ENCODE assay signal across 1 fruit fly cellular context in the genomic region with DNA sequence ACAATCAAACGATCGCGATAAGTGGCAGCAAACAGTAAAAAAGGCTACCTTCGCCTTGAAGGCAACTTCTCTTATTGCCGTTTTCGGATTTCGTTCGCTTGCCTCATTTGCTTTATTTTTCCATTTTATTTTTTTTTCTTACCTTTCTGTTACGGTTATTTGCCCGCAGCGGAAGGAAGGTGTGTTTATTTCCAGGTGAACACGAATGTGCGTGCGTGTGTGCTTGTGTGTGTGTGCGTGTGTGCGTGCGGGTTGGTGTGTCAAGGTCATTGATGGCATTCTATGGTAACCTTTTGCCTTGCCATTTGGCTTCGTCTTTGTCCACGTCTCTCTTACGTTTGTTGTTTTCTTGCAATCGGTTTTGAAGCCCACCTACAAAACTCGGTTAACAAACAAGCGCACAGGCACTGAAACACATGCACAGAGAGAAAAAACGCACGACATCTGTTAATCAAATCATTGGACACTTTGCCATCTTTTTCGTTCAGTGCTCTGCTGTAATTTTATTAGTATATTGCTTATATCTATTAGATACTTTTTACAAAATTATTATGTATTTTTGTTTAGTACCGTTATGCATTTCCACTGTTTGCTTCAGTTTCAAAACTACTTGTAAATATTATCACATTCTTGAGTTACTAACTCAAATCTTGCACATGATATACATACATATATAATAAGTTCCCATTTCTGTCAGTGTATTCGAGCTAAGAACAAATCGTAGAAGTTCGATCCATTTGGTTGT.
TF ChIP-seq lines count a peak whose summit lies in the region.

No protein-coding gene starts in this region.

TF ChIP-seq in whole organism, embryonic, 481 proteins besides CTCF, POLR2A, EP300 and RAD21 (continued from another document and continues in another):
- TF ChIP-seq CG1832 (GFP tag; optimal IDR thresholded peaks at IDR 0.05; lab: Kevin White, UChicago) (no peak), corto (GFP tag; optimal IDR thresholded peaks at IDR 0.05; lab: Kevin White, UChicago) (no peak), Mes4 (GFP tag; optimal IDR thresholded peaks at IDR 0.05; lab: Kevin White, UChicago) (no peak), fd64A (GFP tag; optimal IDR thresholded peaks at IDR 0.05; lab: Kevin White, UChicago) (no peak), Hey (tag; optimal IDR thresholded peaks at IDR 0.05; lab: Kevin White, UChicago) (no peak), pho (GFP tag; optimal IDR thresholded peaks at IDR 0.05; lab: Kevin White, UChicago) (no peak), CG10565 (GFP tag; optimal IDR thresholded peaks at IDR 0.05; lab: Kevin White, UChicago) (no peak), CG17568 (GFP tag; optimal IDR thresholded peaks at IDR 0.05; lab: Kevin White, UChicago) (peak; percentile 23), MESR4 (GFP tag; optimal IDR thresholded peaks at IDR 0.05; lab: Kevin White, UChicago) (no peak), CG4328 (GFP tag; optimal IDR thresholded peaks at IDR 0.05; lab: Kevin White, UChicago) (no peak), CG7987 (GFP tag; optimal IDR thresholded peaks at IDR 0.05; lab: Kevin White, UChicago) (no peak), CG1602 (GFP tag; optimal IDR thresholded peaks at IDR 0.05; lab: Kevin White, UChicago) (peak; percentile 56), Ptx1 (GFP tag; IDR thresholded peaks at IDR 0.05; lab: Robert Waterston, UW) (peak; percentile 66), org-1 (GFP tag; optimal IDR thresholded peaks at IDR 0.05; lab: Kevin White, UChicago) (peak; percentile 35), E2f2 (GFP tag; IDR thresholded peaks at IDR 0.05; lab: Robert Waterston, UW) (no peak), gfzf (GFP tag; optimal IDR thresholded peaks at IDR 0.05; lab: Kevin White, UChicago) (no peak), en (GFP tag; optimal IDR thresholded peaks at IDR 0.05; lab: Kevin White, UChicago) (no peak), CG34422 (GFP tag; IDR thresholded peaks at IDR 0.05; lab: Robert Waterston, UW) (peak; percentile 30; the same call in 1 of the 3 replicates), da (GFP tag; optimal IDR thresholded peaks at IDR 0.05; lab: Kevin White, UChicago) (no peak), YL-1 (GFP tag; optimal IDR thresholded peaks at IDR 0.05; lab: Kevin White, UChicago) (no peak), CG15269 (tag; optimal IDR thresholded peaks at IDR 0.05; lab: Kevin White, UChicago) (peak; percentile 67), ato (GFP tag; IDR thresholded peaks at IDR 0.05; lab: Robert Waterston, UW; ENCODE audit: partially characterized antibody) (no peak), tll (GFP tag; optimal IDR thresholded peaks at IDR 0.05; lab: Kevin White, UChicago) (peak in 1 of 2 experiments; percentile 87), Dref (GFP tag; IDR thresholded peaks at IDR 0.05; lab: Robert Waterston, UW) (no peak), CG9932 (GFP tag; IDR thresholded peaks at IDR 0.05; lab: Robert Waterston, UW) (peak; percentile 16; the same call in 1 of the 2 replicates), CG17361 (GFP tag; IDR thresholded peaks at IDR 0.05; lab: Robert Waterston, UW) (peak; percentile 90), Rx (GFP tag; IDR thresholded peaks at IDR 0.05; lab: Robert Waterston, UW) (no peak), CG10366 (GFP tag; IDR thresholded peaks at IDR 0.05; lab: Robert Waterston, UW) (no peak; the same call in 1 of the 2 replicates), Ssrp (tag; optimal IDR thresholded peaks at IDR 0.05; lab: Kevin White, UChicago) (peak; percentile 47), CG18619 (GFP tag; optimal IDR thresholded peaks at IDR 0.05; lab: Kevin White, UChicago) (peak; percentile 50), Asciz (GFP tag; optimal IDR thresholded peaks at IDR 0.05; lab: Kevin White, UChicago) (peak; percentile 54), CG6765 (GFP tag; optimal IDR thresholded peaks at IDR 0.05; lab: Kevin White, UChicago) (peak; percentile 22), scrt (GFP tag; optimal IDR thresholded peaks at IDR 0.05; lab: Kevin White, UChicago) (peak; percentile 20), sug (tag; optimal IDR thresholded peaks at IDR 0.05; lab: Kevin White, UChicago) (peak; percentile 4), fd102C (GFP tag; optimal IDR thresholded peaks at IDR 0.05; lab: Kevin White, UChicago) (peak; percentile 44), Rfx (GFP tag; IDR thresholded peaks at IDR 0.05; lab: Robert Waterston, UW) (peak; percentile 71), ATbp (GFP tag; optimal IDR thresholded peaks at IDR 0.05; lab: Kevin White, UChicago) (peak; percentile 17), Tbp (GFP tag; optimal IDR thresholded peaks at IDR 0.05; lab: Kevin White, UChicago) (no peak), CG32772 (GFP tag; IDR thresholded peaks at IDR 0.05; lab: Robert Waterston, UW) (peak; percentile 64), jumu (GFP tag; optimal IDR thresholded peaks at IDR 0.05; lab: Kevin White, UChicago) (no peak), br (optimal IDR thresholded peaks at IDR 0.05; lab: Kevin White, UChicago) (no peak), unc-4 (GFP tag; IDR thresholded peaks at IDR 0.05; lab: Robert Waterston, UW; ENCODE audit: partially characterized antibody) (no peak), abd-A (tag; optimal IDR thresholded peaks at IDR 0.05; lab: Kevin White, UChicago) (peak; percentile 65), h (optimal IDR thresholded peaks at IDR 0.05; lab: Kevin White, UChicago) (no peak), zfh1 (GFP tag; IDR thresholded peaks at IDR 0.05; lab: Robert Waterston, UW) (peak; percentile 61; the same call in 2 of the 3 replicates), CG15601 (tag; optimal IDR thresholded peaks at IDR 0.05; lab: Kevin White, UChicago) (peak; percentile 62), CG5180 (GFP tag; optimal IDR thresholded peaks at IDR 0.05; lab: Kevin White, UChicago) (peak; percentile 50), bigmax (GFP tag; optimal IDR thresholded peaks at IDR 0.05; lab: Kevin White, UChicago) (no peak), peb (GFP tag; IDR thresholded peaks at IDR 0.05; lab: Robert Waterston, UW) (no peak), amos (GFP tag; IDR thresholded peaks at IDR 0.05; lab: Robert Waterston, UW; ENCODE audit: partially characterized antibody) (no peak), D19A (tag; optimal IDR thresholded peaks at IDR 0.05; lab: Kevin White, UChicago) (peak; percentile 53), Gsc (GFP tag; IDR thresholded peaks at IDR 0.05; lab: Robert Waterston, UW) (no peak), yki (optimal IDR thresholded peaks at IDR 0.05; lab: Kevin White, UChicago) (no peak), dpn (GFP tag; optimal IDR thresholded peaks at IDR 0.05; lab: Kevin White, UChicago) (peak in 1 of 2 experiments; percentile 18), so (GFP tag; IDR thresholded peaks at IDR 0.05; lab: Robert Waterston, UW) (0 out of 3 replicates have a peak, but pooled peaks have one; percentile 54), Spps (tag; optimal IDR thresholded peaks at IDR 0.05; lab: Kevin White, UChicago) (no peak), al (GFP tag; IDR thresholded peaks at IDR 0.05; lab: Robert Waterston, UW) (0 out of 2 replicates have a peak, but pooled peaks have one; percentile 6), GATAe (GFP tag; conservative IDR thresholded peaks at IDR 0.05; lab: Robert Waterston, UW) (no peak), phol (tag; optimal IDR thresholded peaks at IDR 0.05; lab: Kevin White, UChicago) (peak; percentile 70), jing (GFP tag; optimal IDR thresholded peaks at IDR 0.05; lab: Kevin White, UChicago) (peak; percentile 4), CG14441 (GFP tag; IDR thresholded peaks at IDR 0.05; lab: Robert Waterston, UW) (peak; percentile 44; the same call in 1 of the 2 replicates), CG2199 (GFP tag; IDR thresholded peaks at IDR 0.05; lab: Robert Waterston, UW) (no peak), vnd (GFP tag; IDR thresholded peaks at IDR 0.05; lab: Robert Waterston, UW; ENCODE audit: partially characterized antibody) (no peak), CG3065 (GFP tag; optimal IDR thresholded peaks at IDR 0.05; lab: Kevin White, UChicago) (no peak), Nf-YA (GFP tag; IDR thresholded peaks at IDR 0.05; lab: Robert Waterston, UW) (no peak), CG9876 (GFP tag; optimal IDR thresholded peaks at IDR 0.05; lab: Kevin White, UChicago) (no peak), wek (GFP tag; optimal IDR thresholded peaks at IDR 0.05; lab: Kevin White, UChicago) (no peak), CG31365 (tag; optimal IDR thresholded peaks at IDR 0.05; lab: Kevin White, UChicago) (no peak), Nf-YC (tag; optimal IDR thresholded peaks at IDR 0.05; lab: Kevin White, UChicago) (peak; percentile 31), kni (GFP tag; optimal IDR thresholded peaks at IDR 0.05; lab: Kevin White, UChicago) (peak; percentile 37), CG18764 (GFP tag; optimal IDR thresholded peaks at IDR 0.05; lab: Kevin White, UChicago) (peak; percentile 21), CG13296 (GFP tag; optimal IDR thresholded peaks at IDR 0.05; lab: Kevin White, UChicago) (peak; percentile 22), CG13123 (GFP tag; optimal IDR thresholded peaks at IDR 0.05; lab: Kevin White, UChicago) (no peak), stc (GFP tag; IDR thresholded peaks at IDR 0.05; lab: Robert Waterston, UW) (no peak), CG6854 (GFP tag; optimal IDR thresholded peaks at IDR 0.05; lab: Kevin White, UChicago) (peak; percentile 0), CG7271 (tag; optimal IDR thresholded peaks at IDR 0.05; lab: Kevin White, UChicago) (no peak), CG12219 (GFP tag; optimal IDR thresholded peaks at IDR 0.05; lab: Kevin White, UChicago) (peak; percentile 45), Jarid2 (GFP tag; optimal IDR thresholded peaks at IDR 0.05; lab: Kevin White, UChicago) (peak; percentile 34), Atf3 (GFP tag; optimal IDR thresholded peaks at IDR 0.05; lab: Kevin White, UChicago) (no peak), CG15696 (tag; optimal IDR thresholded peaks at IDR 0.05; lab: Kevin White, UChicago) (peak; percentile 65), Drgx (GFP tag; IDR thresholded peaks at IDR 0.05; lab: Robert Waterston, UW) (peak; percentile 46), CG10979 (tag; optimal IDR thresholded peaks at IDR 0.05; lab: Kevin White, UChicago) (peak; percentile 73), ranshi (GFP tag; IDR thresholded peaks at IDR 0.05; lab: Robert Waterston, UW) (peak; percentile 64; the same call in 1 of the 2 replicates), CG31224 (GFP tag; IDR thresholded peaks at IDR 0.05; lab: Robert Waterston, UW) (peak; percentile 53), nom (GFP tag; optimal IDR thresholded peaks at IDR 0.05; lab: Kevin White, UChicago) (no peak), CG34376 (GFP tag; optimal IDR thresholded peaks at IDR 0.05; lab: Kevin White, UChicago) (no peak), CG30020 (tag; optimal IDR thresholded peaks at IDR 0.05; lab: Kevin White, UChicago) (peak; percentile 1), CG9437 (GFP tag; optimal IDR thresholded peaks at IDR 0.05; lab: Kevin White, UChicago) (peak; percentile 62), CG3407 (GFP tag; optimal IDR thresholded peaks at IDR 0.05; lab: Kevin White, UChicago) (no peak), sd (tag; optimal IDR thresholded peaks at IDR 0.05; lab: Kevin White, UChicago) (no peak), CG12391 (tag; optimal IDR thresholded peaks at IDR 0.05; lab: Kevin White, UChicago) (peak; percentile 47), CG7839 (tag; optimal IDR thresholded peaks at IDR 0.05; lab: Kevin White, UChicago) (peak; percentile 63), CG1647 (GFP tag; optimal IDR thresholded peaks at IDR 0.05; lab: Kevin White, UChicago) (no peak), sr (GFP tag; IDR thresholded peaks at IDR 0.05; lab: Robert Waterston, UW) (no peak), CG10431 (GFP tag; optimal IDR thresholded peaks at IDR 0.05; lab: Kevin White, UChicago) (no peak), Dp (GFP tag; optimal IDR thresholded peaks at IDR 0.05; lab: Kevin White, UChicago) (no peak), CG6272 (GFP tag; IDR thresholded peaks at IDR 0.05; lab: Robert Waterston, UW) (peak; percentile 27; the same call in 1 of the 2 replicates), Xrp1 (GFP tag; IDR thresholded peaks at IDR 0.05; lab: Robert Waterston, UW) (peak; percentile 51), CG11398 (GFP tag; optimal IDR thresholded peaks at IDR 0.05; lab: Kevin White, UChicago) (no peak), Adf1 (GFP tag; IDR thresholded peaks at IDR 0.05; lab: Robert Waterston, UW) (no peak), CG13424 (tag; optimal IDR thresholded peaks at IDR 0.05; lab: Kevin White, UChicago) (peak; percentile 68), nau (GFP tag; optimal IDR thresholded peaks at IDR 0.05; lab: Kevin White, UChicago) (no peak), pum (GFP tag; optimal IDR thresholded peaks at IDR 0.05; lab: Kevin White, UChicago) (no peak), CG10543 (GFP tag; optimal IDR thresholded peaks at IDR 0.05; lab: Kevin White, UChicago) (no peak), CG42726 (GFP tag; IDR thresholded peaks at IDR 0.05; lab: Robert Waterston, UW; ENCODE audit: partially characterized antibody) (no peak), emc (GFP tag; optimal IDR thresholded peaks at IDR 0.05; lab: Kevin White, UChicago) (no peak), NC2β (GFP tag; optimal IDR thresholded peaks at IDR 0.05; lab: Kevin White, UChicago) (no peak), ash1 (GFP tag; optimal IDR thresholded peaks at IDR 0.05; lab: Kevin White, UChicago) (no peak), tx (GFP tag; optimal IDR thresholded peaks at IDR 0.05; lab: Kevin White, UChicago) (no peak), gro (GFP tag; optimal IDR thresholded peaks at IDR 0.05; lab: Kevin White, UChicago) (no peak), shn (GFP tag; optimal IDR thresholded peaks at IDR 0.05; lab: Kevin White, UChicago) (no peak), cas (GFP tag; IDR thresholded peaks at IDR 0.05; lab: Robert Waterston, UW) (no peak), Bdp1 (GFP tag; optimal IDR thresholded peaks at IDR 0.05; lab: Kevin White, UChicago) (no peak), grn (GFP tag; optimal IDR thresholded peaks at IDR 0.05; lab: Kevin White, UChicago) (no peak), MBD-R2 (GFP tag; IDR thresholded peaks at IDR 0.05; lab: Robert Waterston, UW) (no peak), dan (GFP tag; IDR thresholded peaks at IDR 0.05; lab: Robert Waterston, UW) (no peak), pita (GFP tag; optimal IDR thresholded peaks at IDR 0.05; lab: Kevin White, UChicago) (no peak), fru (optimal IDR thresholded peaks at IDR 0.05; lab: Kevin White, UChicago) (no peak), CG33557 (GFP tag; optimal IDR thresholded peaks at IDR 0.05; lab: Kevin White, UChicago) (peak; percentile 26), CG1603 (tag; optimal IDR thresholded peaks at IDR 0.05; lab: Kevin White, UChicago) (peak; percentile 51), CG17328 (GFP tag; IDR thresholded peaks at IDR 0.05; lab: Robert Waterston, UW) (peak; percentile 57), salm (tag; optimal IDR thresholded peaks at IDR 0.05; lab: Kevin White, UChicago) (no peak), CG4360 (GFP tag; IDR thresholded peaks at IDR 0.05; lab: Robert Waterston, UW) (no peak), CG7556 (GFP tag; optimal IDR thresholded peaks at IDR 0.05; lab: Kevin White, UChicago) (peak; percentile 74), CG6175 (GFP tag; IDR thresholded peaks at IDR 0.05; lab: Robert Waterston, UW) (no peak; the same call in 2 of the 3 replicates)
